Fruit fly (Drosophila melanogaster) whole organism, pupa: Measurements from ENCODE around the gene Dis3.

Experiments used
- CG10348 ChIP-seq: fragments of 200-800 bp; sonication (Bioruptor generic); IDR thresholded peaks from 2 replicates; pipeline ENCODE4 v1.3.6; 2022; ENCODE audit warnings: missing biosample characterization, missing genetic modification characterization
- CG12605 ChIP-seq: fragments of 200-800 bp; sonication (Bioruptor generic); IDR thresholded peaks from 2 replicates; pipeline ENCODE4 v1.3.6; 2022; ENCODE audit warnings: missing biosample characterization, missing genetic modification characterization
- CG13204 ChIP-seq: fragments of 200-800 bp; sonication (Bioruptor generic); optimal IDR thresholded peaks from 2 replicates; lab custom pipeline; 2018; ENCODE audit warnings: missing biosample characterization, mild to moderate bottlenecking, missing genetic modification characterization, moderate library complexity
- CG14655 ChIP-seq: fragments of 200-800 bp; sonication (Bioruptor generic); optimal IDR thresholded peaks from 3 replicates; lab custom pipeline; 2017; ENCODE audit warnings: mild to moderate bottlenecking, missing biosample characterization, missing genetic modification reagents, missing genetic modification characterization
- CG15710 ChIP-seq: fragments of 200-800 bp; sonication (Bioruptor generic); optimal IDR thresholded peaks from 2 replicates; lab custom pipeline; 2018; ENCODE audit warnings: missing biosample characterization, mild to moderate bottlenecking, missing genetic modification characterization, moderate library complexity
- CG17806 ChIP-seq: fragments of 200-800 bp; sonication (Bioruptor generic); optimal IDR thresholded peaks from 2 replicates; lab custom pipeline; 2018; ENCODE audit warnings: missing biosample characterization, mild to moderate bottlenecking, missing genetic modification characterization, moderate library complexity
- CG32121 ChIP-seq: fragments of 200-800 bp; sonication (Bioruptor generic); IDR thresholded peaks from 2 replicates; pipeline ENCODE4 v1.3.6; 2022; ENCODE audit warnings: missing biosample characterization, missing genetic modification characterization
- CG34367 ChIP-seq: fragments of 200-800 bp; sonication (Bioruptor generic); optimal IDR thresholded peaks from 2 replicates; lab custom pipeline; 2018; ENCODE audit warnings: missing biosample characterization, mild to moderate bottlenecking, missing genetic modification characterization
- CG4496 ChIP-seq: fragments of 200-800 bp; sonication (Bioruptor generic); IDR thresholded peaks from 3 replicates; pipeline ENCODE4 v1.3.6; 2022; ENCODE audit warnings: missing biosample characterization, missing genetic modification characterization
- CG8159 ChIP-seq: fragments of 200-800 bp; sonication (Bioruptor generic); optimal IDR thresholded peaks from 3 replicates; lab custom pipeline; 2018; ENCODE audit warnings: missing biosample characterization, mild to moderate bottlenecking, missing genetic modification characterization, moderate library complexity
- CG8301 ChIP-seq: fragments of 200-800 bp; sonication (Bioruptor generic); optimal IDR thresholded peaks from 2 replicates; lab custom pipeline; 2018; ENCODE audit warnings: missing biosample characterization, mild to moderate bottlenecking, missing genetic modification characterization
- CG9948 ChIP-seq: fragments of 200-800 bp; sonication (Bioruptor generic); optimal IDR thresholded peaks from 2 replicates; lab custom pipeline; 2018; ENCODE audit warnings: missing biosample characterization, mild to moderate bottlenecking, missing genetic modification characterization, moderate library complexity
- D1 ChIP-seq: fragments of 200-800 bp; sonication (Bioruptor generic); optimal IDR thresholded peaks from 2 replicates; lab custom pipeline; 2018; ENCODE audit warnings: missing biosample characterization, mild to moderate bottlenecking, missing genetic modification characterization, moderate library complexity
- EcR ChIP-seq: fragments of 200-800 bp; sonication (Bioruptor generic); optimal IDR thresholded peaks from 3 replicates; lab custom pipeline; 2019; ENCODE audit warnings: missing biosample characterization, missing genetic modification characterization, mild to moderate bottlenecking, moderate library complexity, missing genetic modification reagents
- Ets98B ChIP-seq: fragments of 200-800 bp; sonication (Bioruptor generic); IDR thresholded peaks from 2 replicates; pipeline ENCODE4 v1.3.6; 2022; ENCODE audit warnings: missing biosample characterization, missing genetic modification characterization
- Pif1A ChIP-seq: fragments of 200-800 bp; sonication (Bioruptor generic); optimal IDR thresholded peaks from 3 replicates; lab custom pipeline; 2016; ENCODE audit warnings: missing biosample characterization, missing genetic modification characterization
- Pif1B ChIP-seq: fragments of 200-800 bp; sonication (Bioruptor generic); optimal IDR thresholded peaks from 3 replicates; lab custom pipeline; 2016; ENCODE audit warnings: missing biosample characterization, missing genetic modification characterization
- Snoo ChIP-seq: fragments of 200-800 bp; sonication (Bioruptor generic); optimal IDR thresholded peaks from 3 replicates; lab custom pipeline; 2017; ENCODE audit warnings: missing biosample characterization, mild to moderate bottlenecking, missing genetic modification characterization, inconsistent platforms
- fd96Ca ChIP-seq: fragments of 200-800 bp; sonication (Bioruptor generic); IDR thresholded peaks from 3 replicates; pipeline ENCODE4 v1.3.6; 2022; ENCODE audit warnings: missing biosample characterization, missing genetic modification characterization
- gl ChIP-seq: fragments of 200-800 bp; sonication (Bioruptor generic); optimal IDR thresholded peaks from 2 replicates; lab custom pipeline; 2018; ENCODE audit warnings: missing biosample characterization, mild to moderate bottlenecking, missing genetic modification characterization
- rn ChIP-seq: fragments of 200-800 bp; sonication (Bioruptor generic); IDR thresholded peaks from 2 replicates; pipeline ENCODE4 v1.3.6; 2022; ENCODE audit warnings: missing biosample characterization, missing genetic modification characterization

The Dis3 gene

DNA sequence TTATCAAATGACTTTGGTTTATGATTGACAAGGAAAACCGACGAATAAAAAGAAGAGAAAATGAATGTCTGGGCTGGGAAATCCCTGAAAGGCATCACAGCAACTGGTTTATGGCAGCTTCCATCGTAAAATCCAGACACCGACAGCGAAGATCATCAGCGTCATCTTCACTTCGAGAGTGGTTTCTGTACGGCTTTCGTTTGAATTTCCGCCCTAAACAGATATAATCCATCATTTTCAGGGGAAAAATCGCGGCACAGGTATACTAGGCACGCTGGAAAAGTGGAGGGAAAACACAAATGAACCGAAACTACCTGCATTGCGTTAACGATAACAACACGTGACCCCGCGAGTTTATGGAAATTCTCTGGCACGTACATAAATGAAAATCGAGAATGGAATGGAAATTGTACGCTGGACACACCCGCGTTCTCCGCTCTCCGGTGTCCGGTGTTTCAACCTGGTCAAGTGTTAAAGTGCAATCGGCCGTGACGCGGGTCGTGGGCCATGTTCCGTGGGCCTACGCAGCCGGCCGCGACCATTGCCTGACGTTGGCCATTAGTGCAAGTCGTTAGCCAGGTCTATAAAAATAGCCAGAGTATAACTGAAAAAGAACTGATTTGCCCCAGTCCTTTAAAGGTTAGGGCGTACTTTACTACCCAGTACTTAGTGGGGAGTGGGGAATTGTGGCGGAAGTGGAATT lies 35.6 kb upstream of the Dis3 start:
- TF ChIP-seq CG10348 (GFP tag; lab: Robert Waterston, UW) (no peak), CG32121 (GFP tag; lab: Robert Waterston, UW) (no peak), D1 (no peak), CG17806 (no peak), CG13204 (GFP tag; lab: Kevin White, UChicago) (no peak), rn (GFP tag; lab: Robert Waterston, UW) (no peak), fd96Ca (no peak), Ets98B (GFP tag; lab: Robert Waterston, UW) (no peak), CG4496 (GFP tag; lab: Robert Waterston, UW) (no peak), CG14655 (GFP tag; lab: Kevin White, UChicago) (no peak), CG12605 (GFP tag; lab: Robert Waterston, UW) (no peak), Pif1A (no peak), Snoo (no peak), CG9948 (tag; lab: Kevin White, UChicago) (no peak), gl (tag; lab: Kevin White, UChicago) (no peak), Pif1B (no peak)
- TF ChIP-seq, all 21 proteins: peak for 0

DNA sequence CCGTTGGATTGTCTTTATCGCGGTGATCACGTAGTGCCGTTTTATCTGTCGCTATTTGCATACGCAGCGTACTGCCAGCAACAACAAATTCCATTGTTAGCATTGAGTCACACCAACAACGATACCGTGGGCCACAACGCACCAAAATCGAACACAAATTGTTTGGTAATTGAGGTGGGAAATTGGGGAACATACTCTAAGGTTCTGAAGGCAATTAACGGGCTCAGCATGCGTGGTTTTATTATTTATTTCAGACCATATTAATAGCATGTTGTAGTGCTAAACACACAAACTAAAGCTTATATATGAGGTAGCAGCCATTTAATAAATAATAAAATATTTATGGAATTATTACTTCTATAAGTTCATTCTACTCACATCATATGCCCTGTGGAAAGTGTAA lies 34.7 kb upstream of the Dis3 start:
- peak; percentile 49 for TF ChIP-seq CG14655 (GFP tag; lab: Kevin White, UChicago)
- TF ChIP-seq CG9948 (tag; lab: Kevin White, UChicago) = peak; percentile 40
- no peak for TF ChIP-seq CG10348 (GFP tag; lab: Robert Waterston, UW)
- TF ChIP-seq Pif1A = peak; percentile 15
- TF ChIP-seq CG15710 (tag; lab: Kevin White, UChicago) = no peak
- TF ChIP-seq CG8301 (tag; lab: Kevin White, UChicago) = peak; percentile 12
- no peak for TF ChIP-seq CG12605 (GFP tag; lab: Robert Waterston, UW)
- TF ChIP-seq CG17806 = peak; percentile 8
- peak; percentile 37 for TF ChIP-seq Snoo
- TF ChIP-seq EcR = no peak
- TF ChIP-seq CG8159 (tag; lab: Kevin White, UChicago) = peak; percentile 51
- no peak for TF ChIP-seq D1
- no peak for TF ChIP-seq fd96Ca
- no peak for TF ChIP-seq gl (tag; lab: Kevin White, UChicago)
- TF ChIP-seq CG4496 (GFP tag; lab: Robert Waterston, UW) = peak; percentile 37; the same call in 2 of the 3 replicates
- no peak for TF ChIP-seq CG32121 (GFP tag; lab: Robert Waterston, UW)
- peak; percentile 48 for TF ChIP-seq Pif1B
- TF ChIP-seq CG34367 = no peak

DNA sequence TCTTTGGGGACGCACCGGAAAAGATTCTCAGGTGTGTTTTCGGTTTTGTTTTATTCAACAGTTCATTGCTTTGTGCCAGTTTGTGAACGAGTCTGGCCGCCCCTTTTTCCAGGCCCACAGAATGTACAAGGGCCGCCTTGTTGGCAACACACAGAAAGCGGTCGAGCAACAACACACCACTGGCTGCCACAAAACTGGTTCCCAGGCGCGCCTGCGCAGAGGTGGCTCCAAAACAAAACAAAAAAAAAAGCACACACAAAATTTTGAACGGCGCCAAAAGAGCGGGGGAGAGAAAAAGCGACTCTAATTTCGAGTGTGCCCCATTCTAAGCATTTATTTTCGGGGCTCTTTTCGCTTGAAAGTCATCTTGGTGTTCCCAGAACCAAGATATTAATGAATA lies 34.1 kb upstream of the Dis3 start:
- TF ChIP-seq CG13204 (GFP tag; lab: Kevin White, UChicago) (peak; percentile 12), EcR (peak; percentile 86), CG17806 (no peak)

DNA sequence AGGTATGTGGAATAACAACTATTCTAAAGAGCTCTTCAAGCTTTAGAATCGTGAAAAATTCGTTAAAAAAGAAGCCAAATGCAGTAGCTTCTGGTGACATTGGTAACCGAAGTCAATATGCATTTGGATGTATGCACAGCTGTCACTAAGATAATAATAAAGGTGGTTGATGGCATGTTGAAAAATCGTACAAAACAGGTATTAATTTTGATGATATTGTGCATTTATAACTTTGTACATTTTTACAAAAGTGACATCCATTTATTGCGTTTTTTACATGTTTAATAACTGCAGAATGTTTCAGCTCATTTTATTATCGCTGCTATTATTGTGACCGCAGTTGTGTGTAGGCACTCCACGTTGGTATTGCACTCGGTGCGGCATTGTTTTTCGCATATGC lies 31.7 kb upstream of the Dis3 start:
- TF ChIP-seq rn (GFP tag; lab: Robert Waterston, UW) (no peak), CG8301 (tag; lab: Kevin White, UChicago) (peak; percentile 1), CG4496 (GFP tag; lab: Robert Waterston, UW) (peak; percentile 72; the same call in 2 of the 3 replicates), fd96Ca (no peak), CG32121 (GFP tag; lab: Robert Waterston, UW) (0 out of 2 replicates have a peak, but pooled peaks have one; percentile 37), CG9948 (tag; lab: Kevin White, UChicago) (peak; percentile 37), Pif1B (no peak), Pif1A (peak; percentile 24), Ets98B (GFP tag; lab: Robert Waterston, UW) (peak; percentile 16; the same call in 1 of the 2 replicates), CG15710 (tag; lab: Kevin White, UChicago) (peak; percentile 31), CG17806 (peak; percentile 21)

DNA sequence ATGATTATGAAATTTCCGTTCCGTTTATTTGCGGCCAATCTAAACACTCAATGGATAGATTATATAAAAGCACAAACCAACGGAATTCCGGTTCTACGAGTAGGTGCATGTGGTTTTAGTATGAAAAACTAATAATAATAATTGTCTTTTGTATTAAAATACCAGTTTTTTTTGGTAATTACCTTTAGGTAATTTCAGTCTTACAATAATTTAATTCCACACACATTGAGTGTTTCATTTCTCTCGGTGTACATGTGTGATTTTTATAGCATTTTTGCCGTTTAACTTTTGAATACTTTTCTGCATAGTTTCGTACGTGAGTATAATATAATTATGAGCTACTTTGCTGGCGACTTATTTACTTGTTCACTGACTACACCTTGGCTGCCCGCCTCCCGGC lies 30.2 kb upstream of the Dis3 start:
- TF ChIP-seq CG34367 = no peak
- TF ChIP-seq fd96Ca = no peak
- no peak for TF ChIP-seq CG10348 (GFP tag; lab: Robert Waterston, UW)
- no peak for TF ChIP-seq CG4496 (GFP tag; lab: Robert Waterston, UW)
- TF ChIP-seq CG8301 (tag; lab: Kevin White, UChicago) = no peak
- TF ChIP-seq CG9948 (tag; lab: Kevin White, UChicago) = no peak
- no peak for TF ChIP-seq Ets98B (GFP tag; lab: Robert Waterston, UW)
- no peak for TF ChIP-seq CG12605 (GFP tag; lab: Robert Waterston, UW)
- no peak for TF ChIP-seq CG13204 (GFP tag; lab: Kevin White, UChicago)
- no peak for TF ChIP-seq Snoo
- TF ChIP-seq gl (tag; lab: Kevin White, UChicago) = no peak
- TF ChIP-seq Pif1A = no peak
- TF ChIP-seq CG14655 (GFP tag; lab: Kevin White, UChicago) = no peak

DNA sequence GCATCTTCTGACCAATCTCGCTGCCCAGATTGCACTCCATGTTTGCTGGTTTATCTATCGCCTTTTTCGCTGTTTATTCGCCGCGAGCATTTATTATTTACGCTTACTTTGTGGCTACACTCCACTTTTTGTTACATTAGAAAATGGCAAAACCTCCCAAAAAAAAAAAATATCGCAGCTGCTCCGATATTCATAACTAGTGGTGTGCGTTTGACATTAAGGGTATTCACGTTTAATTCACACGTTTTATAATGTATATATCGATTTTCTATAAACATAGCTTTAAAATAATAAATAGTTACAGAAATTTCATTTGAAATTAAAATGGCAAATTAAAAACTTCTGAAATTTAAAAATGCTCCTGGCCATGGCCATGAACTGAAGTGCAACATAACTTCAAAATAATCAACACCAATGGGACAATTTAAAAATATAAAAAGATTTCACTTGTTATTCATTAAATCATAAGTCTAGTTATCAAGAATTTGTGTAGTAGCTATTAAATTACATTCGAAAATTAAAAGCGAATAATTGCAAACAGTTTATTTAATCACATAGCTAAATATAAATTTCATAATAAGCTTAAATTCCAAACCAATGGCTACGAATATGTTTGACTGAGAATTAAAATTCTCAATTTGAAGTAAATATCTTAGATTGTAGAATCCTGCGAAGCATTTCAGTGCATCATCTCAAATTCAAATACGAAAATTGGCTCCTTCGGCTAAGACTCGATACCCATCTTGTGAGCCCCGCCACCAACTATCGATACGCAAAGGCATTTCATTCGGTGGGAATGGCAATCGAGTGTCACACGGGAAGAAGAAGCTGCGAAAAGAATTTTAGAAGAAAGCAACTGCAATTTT lies 14.8 kb upstream of the Dis3 start, which contains the start of the genes Nab2 and BRWD3:
Gene Nab2 (minus strand): TSS at position 203 of the 866 bp plus-strand sequence.
Gene BRWD3 (plus strand): TSS at position 784 of the 866 bp plus-strand sequence.
- no peak for TF ChIP-seq Snoo
- TF ChIP-seq CG4496 (GFP tag; lab: Robert Waterston, UW) = 0 out of 3 replicates have a peak, but pooled peaks have one; percentile 8
- no peak for TF ChIP-seq D1
- TF ChIP-seq CG34367 = no peak
- no peak for TF ChIP-seq EcR
- TF ChIP-seq Pif1A = no peak
- TF ChIP-seq CG13204 (GFP tag; lab: Kevin White, UChicago) = no peak
- TF ChIP-seq Pif1B = no peak
- TF ChIP-seq CG9948 (tag; lab: Kevin White, UChicago) = no peak
- no peak for TF ChIP-seq CG15710 (tag; lab: Kevin White, UChicago)
- TF ChIP-seq CG8159 (tag; lab: Kevin White, UChicago) = peak; percentile 15
- peak; percentile 21; the same call in 1 of the 3 replicates for TF ChIP-seq fd96Ca
- TF ChIP-seq CG8301 (tag; lab: Kevin White, UChicago) = no peak
- TF ChIP-seq CG12605 (GFP tag; lab: Robert Waterston, UW) = peak; percentile 8; the same call in 1 of the 2 replicates
- peak; percentile 20; the same call in 1 of the 2 replicates for TF ChIP-seq rn (GFP tag; lab: Robert Waterston, UW)
- TF ChIP-seq CG32121 (GFP tag; lab: Robert Waterston, UW) = 0 out of 2 replicates have a peak, but pooled peaks have one; percentile 50
- no peak for TF ChIP-seq CG17806
